Fruit fly (Drosophila melanogaster): Measurements from ENCODE around the gene CG32023.
A peak's percentile ranks its signal among the peaks of the same experiment; 100 is the strongest.

The CG32023 gene

DNA sequence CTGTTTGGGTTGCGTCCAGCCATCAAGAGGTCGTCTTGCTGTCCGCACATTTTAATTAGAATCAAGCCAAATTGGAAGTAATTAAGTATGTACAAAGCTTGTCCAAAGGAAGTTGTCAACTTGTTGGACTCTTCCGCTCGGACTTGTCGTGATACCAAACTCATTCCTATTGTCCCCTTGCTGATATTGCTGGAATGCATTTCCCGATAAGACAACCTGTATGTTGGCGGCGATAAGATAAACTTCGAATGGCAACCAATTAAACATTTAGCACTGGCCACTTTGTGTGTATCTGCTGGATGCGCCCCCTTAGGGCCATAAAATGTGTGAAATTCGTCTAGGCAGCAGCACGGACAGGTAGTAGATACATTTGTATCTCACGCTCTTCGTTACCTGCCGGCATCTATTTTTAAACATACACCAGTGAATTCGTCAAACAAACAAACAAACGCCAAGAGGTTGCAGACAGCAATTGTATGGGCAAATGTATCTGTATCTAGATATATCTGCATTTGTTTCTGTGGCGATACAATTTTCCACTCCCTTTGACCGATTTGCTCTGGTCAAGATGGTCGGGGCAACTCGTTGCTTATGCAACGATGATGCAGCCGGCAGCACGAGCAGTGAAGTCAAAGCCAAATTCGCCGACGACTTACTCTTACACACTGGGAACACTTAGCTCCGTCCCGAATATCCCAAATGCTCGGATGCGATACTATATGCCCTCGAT, 28.9 kb upstream of the CG32023 start:
- TF ChIP-seq noc (tag; optimal IDR thresholded peaks at IDR 0.05) = no peak

dm6 chr3L:8830954-8831353, 27.0 kb upstream of the CG32023 start:
- no peak for TF ChIP-seq noc (tag; optimal IDR thresholded peaks at IDR 0.05)

DNA sequence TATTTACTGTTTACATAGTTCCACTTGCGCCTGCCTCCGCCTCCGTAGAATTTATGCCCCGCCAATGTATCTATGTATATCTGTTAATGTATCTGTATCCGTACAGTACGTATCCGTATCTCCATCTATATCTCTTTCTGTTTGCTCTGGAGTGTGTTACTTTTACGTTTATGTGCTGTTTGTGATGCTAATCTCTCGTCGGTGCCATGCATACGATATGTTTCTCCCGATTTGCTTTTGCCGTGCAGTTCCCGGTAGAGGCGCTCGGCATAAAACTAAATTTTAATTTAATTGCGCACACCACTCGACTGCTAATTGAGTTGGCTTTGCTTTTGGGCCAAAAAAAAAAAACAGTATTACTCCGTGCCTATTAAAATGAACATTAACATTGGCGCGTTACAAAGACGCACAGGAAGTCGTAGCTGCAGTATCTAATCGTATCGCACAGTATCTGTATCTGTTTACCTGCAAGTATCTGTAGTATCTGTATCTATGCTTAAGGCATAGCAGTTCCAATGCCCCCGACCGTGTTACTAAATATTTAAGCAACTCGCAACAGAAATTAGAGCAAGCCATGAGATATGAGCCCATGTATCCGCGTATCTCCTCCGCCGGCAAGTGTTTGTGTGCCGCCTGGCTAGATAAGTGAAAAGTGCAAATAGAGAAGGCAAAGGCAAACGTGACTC, 26.2 kb upstream of the CG32023 start:
- TF ChIP-seq noc (tag; optimal IDR thresholded peaks at IDR 0.05) = no peak

DNA sequence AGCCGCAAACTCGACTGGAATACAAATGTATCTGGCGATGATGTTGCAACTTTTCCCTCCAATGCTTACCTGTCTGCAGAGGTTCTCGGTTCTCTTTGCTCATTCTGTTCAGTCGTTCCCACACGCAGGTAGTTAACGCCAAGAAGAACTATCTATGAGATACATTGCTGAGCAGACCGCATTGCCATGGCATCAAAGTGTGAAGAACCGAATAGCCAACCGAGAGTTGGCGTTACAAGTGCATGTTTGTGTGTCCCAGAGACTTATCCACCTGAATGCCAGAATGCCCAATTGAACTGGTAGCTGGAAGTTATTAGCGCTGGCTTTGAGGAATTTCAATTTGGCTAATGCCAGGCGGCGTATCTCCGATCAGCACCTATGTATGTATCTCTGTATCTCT, 25.6 kb upstream of the CG32023 start:
- TF ChIP-seq noc (tag; optimal IDR thresholded peaks at IDR 0.05) = no peak

DNA sequence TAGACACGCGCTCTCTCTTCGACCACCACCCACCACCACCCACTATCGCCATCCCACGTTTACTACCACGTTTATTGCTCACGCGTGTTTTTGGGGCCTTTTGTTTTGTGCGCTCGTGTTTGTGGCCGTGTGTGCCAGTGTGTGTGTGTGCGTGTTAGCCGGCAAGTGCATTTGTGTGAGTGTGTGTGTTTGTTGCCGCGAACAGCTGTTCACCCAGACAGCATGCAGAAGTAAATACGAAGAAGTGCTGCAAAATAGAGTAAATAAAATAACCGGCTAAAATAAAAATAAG, 23.8 kb upstream of the CG32023 start:
- no peak for TF ChIP-seq noc (tag; optimal IDR thresholded peaks at IDR 0.05)

- TF ChIP-seq noc (tag; optimal IDR thresholded peaks at IDR 0.05) = peak; percentile 30
These were observed 23.3 kb upstream of the CG32023 start, which contains the start of gene dally for dm6 chr3L:8827133-8827867. TSS of gene dally (plus strand) at chr3L:8827505.

DNA sequence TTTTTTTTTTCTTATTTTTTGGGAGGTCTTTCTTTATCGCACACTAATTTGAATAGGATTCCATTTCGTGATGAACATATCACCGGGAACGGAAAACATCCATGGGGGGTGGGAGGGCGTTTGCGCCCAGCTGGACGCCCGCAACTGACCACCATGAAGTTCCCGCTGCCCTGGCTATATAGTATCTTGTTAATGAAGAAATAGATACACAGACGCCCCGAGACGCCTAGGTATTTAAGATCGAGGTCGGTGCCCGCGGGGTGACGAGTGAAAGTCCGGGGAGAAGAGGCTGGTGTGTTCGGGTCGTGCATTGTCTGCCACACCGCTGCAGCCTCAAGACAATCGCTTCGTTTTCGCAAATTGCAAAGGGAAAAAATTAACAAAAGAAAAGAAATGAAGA, 22.1 kb upstream of the CG32023 start:
- TF ChIP-seq noc (tag; optimal IDR thresholded peaks at IDR 0.05) = no peak

- TF ChIP-seq noc (tag; optimal IDR thresholded peaks at IDR 0.05) = no peak
These were observed 21.6 kb upstream of the CG32023 start for dm6 chr3L:8825560-8825959.

DNA sequence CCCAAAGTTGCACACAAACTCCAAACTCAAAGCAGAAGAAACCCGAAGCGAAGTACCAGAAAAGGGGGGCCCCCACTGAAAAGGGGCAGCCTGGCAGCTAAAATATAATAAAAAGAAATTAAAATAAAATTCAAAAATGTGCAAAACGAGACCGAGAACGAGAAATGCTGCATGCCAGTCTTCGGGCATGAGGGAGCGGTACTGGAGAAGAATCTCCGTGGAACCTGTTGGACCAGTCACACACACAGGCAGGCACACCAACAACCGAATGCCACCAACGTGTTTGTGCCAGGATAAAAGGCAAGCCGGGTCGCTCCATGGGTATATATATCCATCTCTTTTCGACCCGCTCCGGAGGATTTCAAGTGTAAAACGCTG, 21.0 kb upstream of the CG32023 start:
- no peak for TF ChIP-seq noc (tag; optimal IDR thresholded peaks at IDR 0.05)

- TF ChIP-seq noc (tag; optimal IDR thresholded peaks at IDR 0.05) = no peak
These were observed 20.5 kb upstream of the CG32023 start for dm6 chr3L:8824403-8825029.

DNA sequence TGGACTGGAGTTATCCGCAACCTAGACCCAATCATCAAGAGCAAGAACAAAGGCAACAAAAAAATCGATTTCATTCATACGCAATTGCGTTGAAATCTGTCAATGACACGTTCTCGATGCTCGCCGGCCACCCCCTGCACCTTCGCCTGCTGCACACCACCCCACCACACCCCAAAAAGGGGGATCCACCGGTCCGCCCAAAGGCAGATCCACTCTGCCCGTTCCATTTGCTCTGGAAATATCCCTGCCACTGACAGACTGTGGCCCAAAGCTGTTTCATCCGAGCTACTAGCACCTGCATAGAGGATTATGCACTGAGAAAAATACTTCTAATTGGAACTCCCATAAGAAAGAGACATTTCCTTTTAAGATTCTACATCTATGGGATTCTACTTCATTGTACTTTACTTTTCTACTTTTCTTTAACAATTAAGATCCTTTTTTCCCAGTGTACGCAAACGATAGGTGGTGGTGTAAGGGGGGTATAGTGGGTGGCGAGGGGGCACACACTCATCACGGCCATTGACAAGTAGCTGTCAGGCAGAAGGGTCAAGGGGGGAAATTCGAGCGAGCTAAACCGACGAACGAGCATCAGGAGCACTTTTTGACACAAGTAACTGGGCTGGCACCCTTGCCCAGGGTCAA, 19.9 kb upstream of the CG32023 start:
- TF ChIP-seq noc (tag; optimal IDR thresholded peaks at IDR 0.05) = no peak

- no peak for TF ChIP-seq noc (tag; optimal IDR thresholded peaks at IDR 0.05)
These were observed 19.0 kb upstream of the CG32023 start for dm6 chr3L:8822881-8823435.

- TF ChIP-seq noc (tag; optimal IDR thresholded peaks at IDR 0.05) = no peak
These were observed 18.0 kb upstream of the CG32023 start for dm6 chr3L:8821708-8822660.

DNA sequence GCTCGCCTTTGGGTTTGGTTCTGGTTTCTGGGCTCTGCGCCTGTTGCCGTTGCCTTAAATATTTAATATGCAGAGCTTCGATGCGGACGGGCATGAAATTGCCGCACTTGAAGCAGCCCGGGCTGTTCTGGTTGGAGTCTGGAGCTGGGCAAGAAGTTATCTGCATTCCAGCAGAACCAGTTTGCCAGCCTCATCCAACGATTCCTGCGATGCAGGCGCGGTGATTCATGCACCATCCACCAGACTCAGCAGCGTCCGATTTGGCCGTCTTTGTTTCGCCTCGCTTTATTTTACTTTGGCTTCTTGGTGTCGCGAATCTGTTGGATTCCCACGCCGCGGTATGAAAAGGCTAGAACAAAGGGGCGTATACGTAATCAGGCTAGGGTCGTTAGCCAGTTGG, 15.5 kb upstream of the CG32023 start:
- no peak for TF ChIP-seq noc (tag; optimal IDR thresholded peaks at IDR 0.05)

DNA sequence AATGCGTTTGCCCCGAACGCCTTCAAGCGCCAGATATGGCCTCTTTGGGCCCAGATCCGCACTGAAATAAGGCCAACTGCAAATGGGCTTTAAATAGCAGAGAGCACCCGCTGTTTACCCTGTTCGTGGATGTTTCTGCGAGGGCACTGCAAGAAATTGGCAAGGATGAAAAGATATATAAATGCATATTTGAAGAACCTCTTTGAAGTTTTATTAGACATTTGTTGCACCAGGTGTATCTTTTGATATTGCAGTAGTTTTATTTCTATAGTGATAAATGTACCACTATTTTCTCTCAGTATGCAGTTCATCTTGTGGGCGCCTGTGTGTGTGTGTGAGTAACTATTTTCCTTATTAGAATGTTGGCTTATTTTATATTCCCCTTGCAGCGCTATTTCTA, 9.5 kb upstream of the CG32023 start:
- no peak for TF ChIP-seq noc (tag; optimal IDR thresholded peaks at IDR 0.05)

All from whole organism, larva.